Fruit fly (Drosophila melanogaster) whole organism, adult: Measurements from ENCODE around the gene CG7728.

ENCODE experiments used
- CG14711 ChIP-seq: fragments of 200-800 bp; sonication (Bioruptor generic); optimal IDR thresholded peaks from 2 replicates; lab custom pipeline; 2018; ENCODE audit warnings: missing biosample characterization, mild to moderate bottlenecking, missing genetic modification characterization, moderate library complexity
- CG1620 ChIP-seq: fragments of 200-800 bp; sonication (Bioruptor generic); optimal IDR thresholded peaks from 2 replicates; lab custom pipeline; 2016; ENCODE audit warnings: missing biosample characterization, missing genetic modification characterization
- CG33017 ChIP-seq: fragments of 200-800 bp; sonication (Bioruptor generic); optimal IDR thresholded peaks from 2 replicates; lab custom pipeline; 2018; ENCODE audit warnings: missing biosample characterization, mild to moderate bottlenecking, missing genetic modification characterization, moderate library complexity
- CG7045 ChIP-seq: fragments of 200-800 bp; sonication (Bioruptor generic); optimal IDR thresholded peaks from 2 replicates; lab custom pipeline; 2017; ENCODE audit warnings: missing biosample characterization, mild to moderate bottlenecking, missing genetic modification characterization
- Crg-1 ChIP-seq: fragments of 200-800 bp; sonication (Bioruptor generic); optimal IDR thresholded peaks from 2 replicates; lab custom pipeline; 2016; ENCODE audit warnings: missing biosample characterization, missing genetic modification characterization
- Hr96 ChIP-seq: fragments of 200-800 bp; sonication (Bioruptor generic); optimal IDR thresholded peaks from 2 replicates; lab custom pipeline; 2016; ENCODE audit warnings: missing biosample characterization, missing genetic modification characterization
- Mnt ChIP-seq: fragments of 200-800 bp; sonication (Bioruptor generic); optimal IDR thresholded peaks from 2 replicates; lab custom pipeline; 2016; ENCODE audit warnings: missing biosample characterization, mild to moderate bottlenecking, missing genetic modification characterization
- bab1 ChIP-seq: fragments of 200-800 bp; sonication (Bioruptor generic); optimal IDR thresholded peaks from 3 replicates; lab custom pipeline; 2019; ENCODE audit warnings: missing biosample characterization, mild to moderate bottlenecking, missing genetic modification characterization, moderate library complexity
- cic ChIP-seq: fragments of 200-800 bp; sonication (Bioruptor generic); optimal IDR thresholded peaks from 2 replicates; lab custom pipeline; 2017; ENCODE audit warnings: missing biosample characterization, mild to moderate bottlenecking, missing genetic modification characterization, moderate library complexity
- cnc ChIP-seq, 2 experiments: fragments of >200 bp; optimal IDR thresholded peaks; 2 replicates each; lab custom pipeline; 2017
- toe ChIP-seq: fragments of 200-800 bp; sonication (Bioruptor generic); optimal IDR thresholded peaks from 2 replicates; lab custom pipeline; 2016; ENCODE audit warnings: missing biosample characterization, missing genetic modification characterization

- TF ChIP-seq cic (GFP tag; lab: Kevin White, UChicago) (no peak), Hr96 (no peak), toe (GFP tag; lab: Kevin White, UChicago) (no peak), CG33017 (tag; lab: Kevin White, UChicago) (no peak), Mnt (GFP tag; lab: Kevin White, UChicago) (no peak), cnc (optimal IDR thresholded peaks at IDR 0.05; lab: Kevin White, UChicago) (no peak), CG7045 (GFP tag; lab: Kevin White, UChicago) (no peak), bab1 (GFP tag; lab: Kevin White, UChicago) (no peak), Crg-1 (no peak), CG14711 (no peak), CG1620 (GFP tag; lab: Kevin White, UChicago) (no peak)
Measured at dm6 chr3L:17052388-17052905, 36.1 kb downstream of the CG7728 start.
